Worm (Caenorhabditis elegans): ENCODE results near the gene ZK1240.3.

Gene ZK1240.3

DNA sequence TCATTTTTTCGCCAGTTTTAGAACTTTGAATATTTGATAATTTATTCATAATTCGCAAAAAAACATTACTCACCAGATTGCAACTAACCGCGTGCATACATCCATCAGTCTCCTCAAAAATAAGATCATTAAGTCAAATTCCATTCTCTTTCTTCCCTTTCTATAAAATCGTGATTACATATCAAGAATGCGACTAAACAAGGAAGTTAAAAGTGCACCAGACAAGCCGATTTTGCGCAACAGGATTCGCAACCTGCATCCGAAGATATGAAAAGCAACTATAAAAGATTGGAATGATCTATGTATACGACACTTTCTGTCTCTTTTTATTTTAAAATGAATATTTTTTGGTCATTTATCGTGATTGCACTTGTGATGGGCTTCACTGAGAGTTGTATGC, 48.8 kb downstream of the ZK1240.3 start, which contains the start of gene hpo-25:
Gene hpo-25 (plus strand): TSS at position 301 of the 400 bp plus-strand sequence.
- TF ChIP-seq mep-1 (tag; optimal IDR thresholded peaks at IDR 0.05), result no peak
- no peak for TF ChIP-seq zip-8 (tag; optimal IDR thresholded peaks at IDR 0.05)
- TF ChIP-seq ham-2 (GFP tag; optimal IDR thresholded peaks at IDR 0.05), result no peak
- no peak for TF ChIP-seq mab-5 (tag; optimal IDR thresholded peaks at IDR 0.05)
- no peak for TF ChIP-seq sem-2 (GFP tag; optimal IDR thresholded peaks at IDR 0.05)
- TF ChIP-seq pha-4 (tag; optimal IDR thresholded peaks at IDR 0.05), result no peak
- TF ChIP-seq mls-2 (tag; optimal IDR thresholded peaks at IDR 0.05), result no peak
- no peak for TF ChIP-seq ceh-39 (tag; optimal IDR thresholded peaks at IDR 0.05)
- TF ChIP-seq ceh-83 (GFP tag; optimal IDR thresholded peaks at IDR 0.05), result no peak
- TF ChIP-seq lin-13 (tag; optimal IDR thresholded peaks at IDR 0.05), result no peak
- TF ChIP-seq tbx-8 (GFP tag; optimal IDR thresholded peaks at IDR 0.05), result no peak
